Fruit fly (Drosophila melanogaster) whole organism: ENCODE results near the gene Vha100-2.

Experiments used
- CG8478 ChIP-seq: fragments of >200 bp; optimal IDR thresholded peaks from 2 replicates; lab custom pipeline; 2018; ENCODE audit warnings: inconsistent platforms
- Dll ChIP-seq: fragments of >200 bp; optimal IDR thresholded peaks from 2 replicates; lab custom pipeline; 2017
- EcR ChIP-seq, 2 experiments: fragments of >200 bp; optimal IDR thresholded peaks; 2 replicates each; lab custom pipeline; 2017; ENCODE audit warnings: missing biosample characterization in 2 of 2, missing genetic modification characterization in 2 of 2, missing genetic modification reagents in 2 of 2
- pan ChIP-seq: fragments of >200 bp; optimal IDR thresholded peaks from 2 replicates; lab custom pipeline; 2017
- psq ChIP-seq: fragments of >200 bp; optimal IDR thresholded peaks from 2 replicates; lab custom pipeline; 2017
- usp ChIP-seq: fragments of >200 bp; optimal IDR thresholded peaks from 2 replicates; lab custom pipeline; 2017; ENCODE audit warnings: missing biosample characterization, missing genetic modification characterization, mixed read lengths

Vha100-2 gene

DNA sequence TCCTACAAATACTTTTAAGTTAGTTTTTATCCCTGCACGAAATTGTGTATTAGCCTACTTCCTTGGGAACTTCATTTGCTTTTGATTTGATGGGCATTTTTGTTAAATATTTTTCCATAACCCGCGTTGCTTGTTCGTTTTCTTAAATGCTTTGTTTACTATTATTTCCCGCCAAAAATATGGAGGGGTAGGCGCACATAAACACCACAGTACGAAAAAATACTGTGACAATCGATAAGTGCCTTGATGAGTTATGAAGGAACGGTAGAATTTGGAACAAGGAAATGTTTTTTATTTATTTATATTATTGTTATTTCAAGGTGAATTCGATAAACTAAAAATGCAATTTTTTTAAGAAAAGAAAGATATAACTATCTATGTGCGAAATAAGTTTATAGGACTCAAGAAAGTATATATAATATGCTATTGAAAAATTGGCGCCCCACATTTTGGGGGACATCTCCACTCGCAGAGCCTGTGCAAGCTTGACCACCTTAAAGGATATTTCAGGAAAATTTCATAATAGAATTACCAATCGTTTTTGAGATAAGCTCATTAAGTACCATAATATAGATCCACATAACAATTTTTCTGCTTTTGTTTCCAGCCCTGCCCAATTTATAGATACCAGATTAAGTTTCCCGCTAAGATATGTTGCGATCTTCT, 32.9 kb downstream of the Vha100-2 start, which contains the start of the genes WRNexo and Nup43:
TSS of gene WRNexo (minus strand) at position 185 of the 666 bp plus-strand sequence.
TSS of gene Nup43 (plus strand) at position 661 of the 666 bp plus-strand sequence.
- TF ChIP-seq EcR (GFP tag; optimal IDR thresholded peaks at IDR 0.05; lab: Kevin White, UChicago) (no peak), CG8478 (lab: Kevin White, UChicago) (no peak), usp (GFP tag; lab: Kevin White, UChicago) (no peak), Dll (lab: Kevin White, UChicago) (no peak), pan (lab: Kevin White, UChicago) (no peak)

DNA sequence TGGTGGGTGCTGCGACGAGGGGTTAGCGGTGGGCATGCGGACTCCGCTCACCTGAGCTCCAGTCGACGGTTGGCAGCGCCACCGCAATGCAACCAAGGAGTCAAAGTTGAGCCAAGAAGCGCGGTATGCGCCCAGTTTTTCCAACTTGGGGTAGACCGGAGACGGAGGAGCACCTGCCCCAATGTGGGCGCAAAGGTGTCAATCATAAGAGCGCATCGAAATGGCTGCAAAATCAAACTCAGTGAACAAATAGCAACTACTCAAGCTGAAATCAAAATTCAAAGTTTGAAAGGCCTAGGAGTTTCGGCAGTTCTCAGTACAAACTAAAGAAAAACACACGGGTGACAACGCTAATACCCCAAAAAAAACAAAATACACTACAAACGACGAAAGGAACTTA, 37.3 kb downstream of the Vha100-2 start, which contains the start of gene hmw:
TSS of gene hmw (plus strand) at position 301 of the 400 bp plus-strand sequence.
- no peak for TF ChIP-seq Dll (lab: Kevin White, UChicago)
- TF ChIP-seq psq (lab: Kevin White, UChicago) = no peak
- TF ChIP-seq pan (lab: Kevin White, UChicago) = no peak
- TF ChIP-seq usp (GFP tag; lab: Kevin White, UChicago) = no peak
- no peak for TF ChIP-seq EcR (GFP tag; optimal IDR thresholded peaks at IDR 0.05; lab: Kevin White, UChicago)
- no peak for TF ChIP-seq CG8478 (lab: Kevin White, UChicago)

DNA sequence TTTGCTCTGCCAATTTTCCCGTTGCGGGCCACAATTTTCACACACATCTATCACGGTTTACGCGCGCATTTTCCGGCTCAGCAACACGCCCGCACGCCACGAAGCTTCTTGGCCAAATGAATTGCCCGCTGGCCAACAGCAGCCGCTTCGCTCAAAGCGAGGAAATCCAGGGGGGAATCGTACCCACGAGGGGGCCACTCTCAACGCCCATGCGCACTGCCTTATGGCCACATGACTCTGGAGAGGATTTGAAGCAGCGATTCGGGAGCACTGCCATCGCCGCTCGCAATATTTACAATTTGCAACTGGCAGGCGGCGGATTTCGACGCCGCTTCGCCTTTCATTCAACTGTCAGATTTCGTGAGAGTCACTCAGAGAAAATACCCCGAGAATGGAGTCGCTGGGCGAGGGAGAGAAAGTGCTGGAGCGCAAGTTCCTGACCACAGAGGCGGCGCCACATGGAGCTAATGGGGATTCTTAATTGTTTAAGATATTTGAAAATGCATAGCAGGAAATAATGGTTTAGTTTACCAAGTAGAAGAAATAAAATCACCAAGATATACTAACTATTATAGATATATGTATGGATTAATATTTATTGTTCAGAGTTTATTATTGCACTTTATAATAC, 38.2 kb downstream of the Vha100-2 start, which contains the start of gene CG15803:
TSS of gene CG15803 (minus strand) at position 99 of the 631 bp plus-strand sequence.
- no peak for TF ChIP-seq psq (lab: Kevin White, UChicago)
- TF ChIP-seq usp (GFP tag; lab: Kevin White, UChicago) = no peak
- peak; percentile 61 for TF ChIP-seq Dll (lab: Kevin White, UChicago)
- TF ChIP-seq pan (lab: Kevin White, UChicago) = no peak

DNA sequence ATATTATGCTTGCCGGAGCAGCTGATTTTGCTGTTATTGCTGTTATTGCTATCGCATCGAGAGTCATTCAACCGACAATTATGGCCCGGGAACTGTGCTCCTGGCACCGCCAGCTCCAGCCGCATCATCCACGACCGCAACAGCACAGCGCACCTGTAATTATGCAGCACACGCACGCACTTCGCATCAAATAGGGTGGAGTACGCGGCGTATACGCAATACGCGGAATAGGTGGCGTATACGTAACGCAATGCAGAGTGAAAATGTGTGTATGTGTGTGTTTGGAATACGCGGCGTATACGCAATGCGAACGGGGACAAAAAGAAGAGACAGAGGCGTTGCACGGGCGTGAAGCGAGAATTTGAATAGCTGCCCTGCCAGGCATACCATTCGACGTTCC, 43.2 kb downstream of the Vha100-2 start:
- TF ChIP-seq psq (lab: Kevin White, UChicago) = no peak
